Fruit fly (Drosophila melanogaster): ENCODE results near the gene CG42526.

Gene CG42526

DNA sequence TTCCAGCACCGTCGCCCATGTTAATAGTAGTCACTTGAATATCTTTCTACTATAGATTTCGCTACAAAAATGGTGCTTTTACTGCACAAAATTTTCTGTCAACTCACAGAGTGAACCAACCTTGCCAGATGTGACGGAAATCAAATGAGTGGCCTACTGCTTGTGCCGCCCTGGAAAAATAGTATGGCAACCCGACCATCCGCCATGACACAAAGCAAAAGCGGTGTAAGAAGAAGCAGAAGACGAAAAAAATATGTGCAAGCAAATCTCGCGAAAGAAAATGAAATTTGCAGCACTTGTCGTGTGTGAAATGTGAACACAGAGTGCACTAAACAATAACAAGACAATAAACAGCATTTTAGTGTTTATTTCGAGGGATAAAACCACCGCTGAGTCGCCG is 41.6 kb upstream of the CG42526 start, which contains the start of the genes Uch-L5 and Jarid2 (continued):
- TF ChIP-seq CG6163 (GFP tag; IDR thresholded peaks at IDR 0.05) (no peak), Gug (GFP tag; IDR thresholded peaks at IDR 0.05) (no peak), CG10669 (GFP tag; optimal IDR thresholded peaks at IDR 0.05) (no peak), Sox14 (GFP tag; optimal IDR thresholded peaks at IDR 0.05) (peak; percentile 92), Ets21C (GFP tag; optimal IDR thresholded peaks at IDR 0.05) (no peak), CG16779 (tag; optimal IDR thresholded peaks at IDR 0.05) (no peak), CG32006 (GFP tag; optimal IDR thresholded peaks at IDR 0.05) (no peak), CG6808 (GFP tag; optimal IDR thresholded peaks at IDR 0.05) (no peak), dac (GFP tag; optimal IDR thresholded peaks at IDR 0.05) (no peak), lz (GFP tag; optimal IDR thresholded peaks at IDR 0.05) (peak; percentile 35), cyc (GFP tag; optimal IDR thresholded peaks at IDR 0.05) (peak; percentile 65)

DNA sequence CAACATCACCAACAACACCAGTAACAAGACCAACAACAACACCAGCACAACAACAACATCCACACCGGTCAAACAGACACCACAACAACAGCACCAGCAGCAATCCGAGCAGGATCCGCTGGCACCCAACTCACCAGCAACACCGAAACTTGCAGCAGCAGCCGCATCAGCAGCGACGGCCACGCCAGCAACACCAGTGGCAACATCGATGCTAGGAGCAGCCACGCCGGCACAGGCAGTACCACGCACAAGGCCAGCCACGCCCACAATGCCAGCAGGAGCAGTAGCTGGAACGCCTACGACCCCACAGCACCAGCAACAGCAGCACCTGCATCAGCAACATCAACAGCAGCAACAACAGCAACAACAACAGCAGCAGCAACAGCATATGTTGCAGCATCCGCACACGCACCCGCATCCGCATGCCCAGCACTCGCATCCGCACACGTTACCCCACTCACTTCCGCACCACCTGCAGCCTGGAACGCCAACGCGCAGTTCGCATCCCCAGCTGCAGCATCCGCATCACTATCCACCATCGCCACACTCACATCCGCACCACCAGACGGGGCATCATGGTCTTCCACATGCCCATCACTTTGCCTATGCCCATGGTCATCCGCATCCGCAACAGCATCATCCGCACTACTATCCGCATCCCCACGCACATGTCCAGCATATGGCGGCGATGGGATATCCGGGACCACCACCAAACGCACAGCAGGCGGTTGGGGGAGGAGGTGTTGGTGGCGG is 36.1 kb upstream of the CG42526 start:
- TF ChIP-seq topi (GFP tag; optimal IDR thresholded peaks at IDR 0.05) = no peak
- no peak for TF ChIP-seq Hr4 (GFP tag; optimal IDR thresholded peaks at IDR 0.05)
- no peak for TF ChIP-seq esn (GFP tag; optimal IDR thresholded peaks at IDR 0.05)
- no peak for TF ChIP-seq CG10631 (GFP tag; optimal IDR thresholded peaks at IDR 0.05)
- TF ChIP-seq spab (GFP tag; optimal IDR thresholded peaks at IDR 0.05) = no peak
- TF ChIP-seq CG8119 (GFP tag; IDR thresholded peaks at IDR 0.05) = no peak
- TF ChIP-seq Ets96B (tag; optimal IDR thresholded peaks at IDR 0.05) = no peak
- no peak for TF ChIP-seq Smox (GFP tag; optimal IDR thresholded peaks at IDR 0.05)
- no peak for TF ChIP-seq dsx (GFP tag; optimal IDR thresholded peaks at IDR 0.05; ENCODE audit: poor library complexity, severe bottlenecking)
- no peak for TF ChIP-seq Eip93F (GFP tag; optimal IDR thresholded peaks at IDR 0.05)
- no peak for TF ChIP-seq eg (GFP tag; IDR thresholded peaks at IDR 0.05)
- TF ChIP-seq Sox102F (GFP tag; optimal IDR thresholded peaks at IDR 0.05) = no peak

DNA sequence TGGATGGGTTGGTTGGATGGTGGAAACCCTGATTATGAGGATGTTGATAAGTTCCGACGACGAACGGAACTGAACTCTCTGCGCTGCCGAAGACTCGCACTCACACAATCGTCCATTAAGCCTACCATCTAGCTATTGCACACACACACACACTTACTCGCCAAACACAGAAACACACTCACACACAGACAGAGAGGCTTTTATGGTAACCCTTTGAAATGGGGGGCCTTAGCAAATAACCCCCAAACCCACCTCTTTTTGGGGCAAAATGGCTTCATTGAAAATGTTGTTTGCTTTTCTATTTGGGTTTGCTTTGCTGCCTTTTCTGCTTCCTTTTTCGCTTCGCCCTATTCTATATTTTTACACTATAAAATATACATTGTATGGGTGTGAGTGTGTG is 33.9 kb upstream of the CG42526 start:
- no peak for TF ChIP-seq CG7368 (GFP tag; optimal IDR thresholded peaks at IDR 0.05)
- no peak for TF ChIP-seq eg (GFP tag; IDR thresholded peaks at IDR 0.05)
- no peak for TF ChIP-seq CG8319 (GFP tag; optimal IDR thresholded peaks at IDR 0.05)
- TF ChIP-seq pdm3 (GFP tag; optimal IDR thresholded peaks at IDR 0.05) = no peak
- TF ChIP-seq CG10631 (GFP tag; optimal IDR thresholded peaks at IDR 0.05) = no peak
- TF ChIP-seq Blimp-1 (GFP tag; optimal IDR thresholded peaks at IDR 0.05) = no peak
- TF ChIP-seq Eip78C (GFP tag) = peak; percentile 19
- TF ChIP-seq Ets21C (GFP tag; optimal IDR thresholded peaks at IDR 0.05) = no peak

DNA sequence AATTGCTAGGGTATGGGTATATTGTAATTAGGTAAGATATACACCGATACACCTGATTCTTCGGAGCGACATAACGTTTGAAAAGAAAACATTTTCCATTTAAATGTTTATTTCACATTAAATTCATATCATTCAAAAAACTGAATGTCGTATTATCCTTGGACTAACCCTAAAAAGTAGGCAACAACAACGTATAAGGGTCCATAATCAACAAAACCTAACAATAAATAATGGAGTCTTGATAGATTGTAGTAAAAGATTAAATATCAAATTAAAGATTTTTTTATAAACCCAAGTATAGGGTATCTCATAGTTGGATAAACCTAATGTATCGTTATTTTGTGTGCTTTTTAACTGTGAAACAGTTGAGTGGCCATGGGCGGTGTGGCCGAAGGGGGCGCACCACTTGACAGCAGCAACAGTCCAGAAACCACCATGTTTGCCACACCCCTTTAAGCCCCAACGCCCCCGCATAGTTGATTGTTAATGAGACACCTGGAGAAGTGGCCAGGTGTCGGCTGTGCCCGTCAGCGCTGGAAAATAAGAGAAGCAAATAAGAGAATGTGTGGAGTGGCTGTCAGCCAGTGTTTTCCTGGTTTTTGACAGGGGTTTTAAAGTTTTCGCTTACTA is 33.2 kb upstream of the CG42526 start:
- TF ChIP-seq Met (GFP tag; optimal IDR thresholded peaks at IDR 0.05) (peak; percentile 17), topi (GFP tag; optimal IDR thresholded peaks at IDR 0.05) (peak; percentile 23), CG11902 (GFP tag; optimal IDR thresholded peaks at IDR 0.05) (no peak), CG3032 (tag; optimal IDR thresholded peaks at IDR 0.05) (no peak), achi (GFP tag; optimal IDR thresholded peaks at IDR 0.05) (no peak), svp (GFP tag) (peak; percentile 67), Eip75B (GFP tag; optimal IDR thresholded peaks at IDR 0.05) (no peak), vri (GFP tag; optimal IDR thresholded peaks at IDR 0.05) (no peak), CG6808 (GFP tag; optimal IDR thresholded peaks at IDR 0.05) (no peak), Sox102F (GFP tag; optimal IDR thresholded peaks at IDR 0.05) (no peak), CG8119 (GFP tag; IDR thresholded peaks at IDR 0.05) (no peak), dsx (GFP tag; optimal IDR thresholded peaks at IDR 0.05; ENCODE audit: poor library complexity, severe bottlenecking) (no peak), CG32006 (GFP tag; optimal IDR thresholded peaks at IDR 0.05) (peak; percentile 62), pdm3 (GFP tag; optimal IDR thresholded peaks at IDR 0.05) (peak; percentile 28), fd85E (GFP tag; optimal IDR thresholded peaks at IDR 0.05) (no peak), Ets96B (tag; optimal IDR thresholded peaks at IDR 0.05) (no peak), CG31627 (GFP tag; optimal IDR thresholded peaks at IDR 0.05) (peak; percentile 29), fd59A (GFP tag; optimal IDR thresholded peaks at IDR 0.05) (no peak), CG34406 (GFP tag; optimal IDR thresholded peaks at IDR 0.05) (no peak), Gug (GFP tag; IDR thresholded peaks at IDR 0.05) (no peak), Blimp-1 (GFP tag; optimal IDR thresholded peaks at IDR 0.05) (no peak), CG1621 (tag; optimal IDR thresholded peaks at IDR 0.05) (no peak), lz (GFP tag; optimal IDR thresholded peaks at IDR 0.05) (no peak), esn (GFP tag; optimal IDR thresholded peaks at IDR 0.05) (no peak), CG9139 (GFP tag; optimal IDR thresholded peaks at IDR 0.05) (no peak), Lpt (GFP tag; optimal IDR thresholded peaks at IDR 0.05) (no peak), CG7368 (GFP tag; optimal IDR thresholded peaks at IDR 0.05) (no peak), OdsH (GFP tag; optimal IDR thresholded peaks at IDR 0.05) (peak; percentile 46)

Measured in whole organism, prepupa.